Worm (Caenorhabditis elegans): ENCODE data around the gene srd-69.

Gene srd-69

DNA sequence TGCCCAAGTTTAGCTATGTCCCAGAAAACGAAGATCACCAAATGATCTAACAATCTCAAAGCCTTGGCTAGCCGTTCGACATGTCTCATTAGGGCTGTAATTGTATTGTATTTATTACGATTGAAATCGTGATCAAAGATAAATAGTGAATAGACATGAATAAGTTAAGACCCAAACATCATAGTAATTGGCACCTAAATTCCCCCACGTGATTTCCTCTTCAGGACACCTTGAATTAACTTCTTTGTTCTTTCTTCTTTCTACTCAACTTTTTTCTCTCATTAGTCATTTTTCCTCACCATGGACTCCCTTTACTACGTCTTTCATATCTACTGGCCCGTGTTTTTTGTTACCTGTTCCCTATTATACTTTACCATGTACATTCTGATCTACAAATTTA lies at the start of gene srd-69:
Gene srd-69 (plus strand): TSS at position 301 of the 400 bp plus-strand sequence.
- TF ChIP-seq hif-1 (tag; optimal IDR thresholded peaks at IDR 0.05) (no peak), ceh-28 (tag; optimal IDR thresholded peaks at IDR 0.05) (no peak), vab-7 (GFP tag; IDR thresholded peaks at IDR 0.05) (no peak), pha-4 (GFP tag; IDR thresholded peaks at IDR 0.05) (no peak), pha-4 (tag; optimal IDR thresholded peaks at IDR 0.05) (no peak), nhr-10 (tag; optimal IDR thresholded peaks at IDR 0.05) (no peak)

DNA sequence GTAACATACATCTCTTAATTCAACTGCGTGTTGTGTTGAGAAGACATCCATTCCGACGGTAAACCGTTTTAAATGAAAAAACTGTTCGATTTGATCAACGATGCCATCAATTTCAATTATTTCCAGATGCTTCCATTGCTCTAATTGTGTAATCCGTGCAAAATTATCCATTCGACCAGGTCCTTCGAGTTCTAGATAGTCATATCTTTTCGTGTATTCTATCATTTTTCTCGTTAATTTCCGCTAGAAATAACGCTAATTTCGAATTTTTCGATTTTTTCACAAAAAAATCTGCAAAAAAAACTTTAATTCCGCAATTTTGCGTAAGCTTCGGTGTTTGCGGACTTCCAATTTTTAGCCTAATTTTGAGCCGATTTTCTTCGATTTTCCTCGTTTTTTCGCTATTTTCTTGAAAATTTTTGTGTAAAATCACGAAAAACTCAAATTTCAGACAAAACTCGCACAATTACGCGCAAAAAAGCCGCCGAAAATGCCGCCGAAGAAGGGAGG lies 48.7 kb upstream of the srd-69 start, which contains the start of the genes fbxa-66 and iffb-1:
Gene fbxa-66 (minus strand): TSS at position 51 of the 510 bp plus-strand sequence.
Gene iffb-1 (plus strand): TSS at position 452 of the 510 bp plus-strand sequence.
- TF ChIP-seq ctbp-1 (GFP tag; IDR thresholded peaks at IDR 0.05), result no peak
- no peak for TF ChIP-seq madf-9 (GFP tag; conservative IDR thresholded peaks at IDR 0.05)
- TF ChIP-seq hlh-30 (tag; optimal IDR thresholded peaks at IDR 0.05; ENCODE audit: insufficient read depth), result no peak
- no peak for TF ChIP-seq pqm-1 (tag; optimal IDR thresholded peaks at IDR 0.05)
- TF ChIP-seq vab-7 (GFP tag; IDR thresholded peaks at IDR 0.05), result no peak
- TF ChIP-seq tag-97 (GFP tag; IDR thresholded peaks at IDR 0.05), result no peak
- no peak for TF ChIP-seq jun-1 (tag; optimal IDR thresholded peaks at IDR 0.05)
- TF ChIP-seq dpl-1 (GFP tag; optimal IDR thresholded peaks at IDR 0.05), result peak; percentile 60
- no peak for TF ChIP-seq set-16 (GFP tag; IDR thresholded peaks at IDR 0.05)
- TF ChIP-seq lin-38 (GFP tag; IDR thresholded peaks at IDR 0.05), result peak; percentile 47
- no peak for TF ChIP-seq lin-39 (tag; optimal IDR thresholded peaks at IDR 0.05)
- TF ChIP-seq T20F7.1 (GFP tag; optimal IDR thresholded peaks at IDR 0.05), result no peak
- no peak for TF ChIP-seq cey-2 (tag; optimal IDR thresholded peaks at IDR 0.05; ENCODE audit: borderline replicate concordance, insufficient read depth)
- no peak for TF ChIP-seq snpc-1.2 (GFP tag; IDR thresholded peaks at IDR 0.05)

DNA sequence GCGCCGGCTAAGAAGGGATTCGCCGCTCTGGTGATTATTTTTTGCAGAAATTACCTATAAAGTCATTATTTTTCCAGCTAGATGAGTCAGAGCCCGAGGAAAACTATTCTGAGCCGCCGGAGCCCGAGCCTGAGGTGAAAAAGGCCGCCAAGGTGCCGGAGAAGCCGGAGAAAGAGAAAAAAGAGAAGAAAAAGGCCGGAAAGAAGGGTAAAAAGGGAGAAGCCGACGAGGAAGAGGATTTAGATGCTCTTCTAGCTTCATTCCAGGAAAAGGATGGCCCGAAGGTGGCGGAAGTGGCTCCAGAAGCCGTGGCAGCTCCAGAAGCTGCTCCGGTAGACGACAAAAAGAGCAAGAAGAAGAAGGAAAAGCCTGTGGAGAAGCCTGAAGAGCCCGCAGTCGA lies 48.1 kb upstream of the srd-69 start:
- no peak for TF ChIP-seq spr-3 (GFP tag; optimal IDR thresholded peaks at IDR 0.05)
- TF ChIP-seq set-16 (GFP tag; IDR thresholded peaks at IDR 0.05), result peak; percentile 86
- TF ChIP-seq sdz-12 (GFP tag; optimal IDR thresholded peaks at IDR 0.05), result no peak
- no peak for TF ChIP-seq nhr-41 (GFP tag; IDR thresholded peaks at IDR 0.05)
- peak; percentile 83 for TF ChIP-seq aha-1 (tag)
- TF ChIP-seq unc-62 (GFP tag; optimal IDR thresholded peaks at IDR 0.05 in 1 of 2), result peak in 1 of 2 experiments; percentile 41
- no peak for TF ChIP-seq unc-62 (tag; optimal IDR thresholded peaks at IDR 0.05)
- no peak for TF ChIP-seq zip-11 (GFP tag; IDR thresholded peaks at IDR 0.05)
- TF ChIP-seq php-3 (GFP tag; IDR thresholded peaks at IDR 0.05), result no peak
- no peak for TF ChIP-seq pha-4 (GFP tag; IDR thresholded peaks at IDR 0.05)
- TF ChIP-seq pha-4 (tag; optimal IDR thresholded peaks at IDR 0.05), result no peak

DNA sequence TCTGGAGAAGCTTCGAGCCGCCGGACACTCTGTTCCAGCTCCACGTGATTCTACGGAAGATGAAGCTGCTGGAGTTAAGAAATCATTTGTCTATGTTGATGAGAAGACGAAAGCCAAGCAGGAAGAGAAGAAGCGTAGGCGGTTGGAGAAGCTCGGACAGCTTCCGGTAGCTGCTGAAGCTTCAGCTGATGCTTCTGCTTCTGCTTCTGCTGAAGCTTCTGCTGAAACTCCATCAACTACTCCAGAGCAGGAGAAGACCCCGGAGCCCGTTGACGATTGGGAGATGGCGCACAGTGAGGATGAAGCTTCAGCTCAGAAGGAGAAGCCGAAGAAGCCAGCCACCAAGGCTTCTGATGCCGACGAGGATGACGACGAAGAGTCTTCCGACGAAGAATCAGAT lies 46.3 kb upstream of the srd-69 start:
- TF ChIP-seq tag-97 (GFP tag; IDR thresholded peaks at IDR 0.05), result no peak
- TF ChIP-seq unc-62 (GFP tag; optimal IDR thresholded peaks at IDR 0.05 in 1 of 2), result peak in 1 of 2 experiments; percentile 9
- no peak for TF ChIP-seq unc-62 (tag; optimal IDR thresholded peaks at IDR 0.05)
- TF ChIP-seq set-16 (GFP tag; IDR thresholded peaks at IDR 0.05), result peak; percentile 84

DNA sequence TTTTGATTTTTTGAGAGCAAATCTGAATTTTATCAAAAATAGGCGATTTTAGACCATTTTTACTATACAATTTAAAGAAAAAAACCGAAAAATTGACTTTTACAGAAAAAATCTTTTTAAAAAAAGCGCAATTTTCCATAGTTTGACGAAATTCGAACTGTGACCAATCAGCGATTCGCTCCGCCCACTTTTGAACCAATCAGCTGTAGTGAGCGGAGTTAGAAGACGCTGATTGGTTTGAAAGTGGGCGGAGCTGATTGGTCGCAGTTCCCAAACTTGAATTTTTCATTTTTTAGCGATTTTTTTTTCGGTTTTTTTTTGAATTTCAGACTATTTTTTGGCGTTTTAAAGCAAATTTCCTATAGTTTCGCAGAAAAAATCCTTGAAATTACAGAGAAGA lies 38.0 kb upstream of the srd-69 start:
- TF ChIP-seq php-3 (GFP tag; IDR thresholded peaks at IDR 0.05), result no peak
- no peak for TF ChIP-seq daf-19 (GFP tag; conservative IDR thresholded peaks at IDR 0.05)
- TF ChIP-seq F26F4.8 (GFP tag; conservative IDR thresholded peaks at IDR 0.05), result no peak
- TF ChIP-seq tag-97 (GFP tag; IDR thresholded peaks at IDR 0.05), result no peak
- no peak for TF ChIP-seq zip-11 (GFP tag; IDR thresholded peaks at IDR 0.05)
- TF ChIP-seq dmd-9 (GFP tag; IDR thresholded peaks at IDR 0.05), result no peak
- TF ChIP-seq nhr-42 (GFP tag; IDR thresholded peaks at IDR 0.05), result no peak
- no peak for TF ChIP-seq lim-7 (GFP tag; IDR thresholded peaks at IDR 0.05)
- TF ChIP-seq set-16 (GFP tag; IDR thresholded peaks at IDR 0.05), result no peak
- no peak for TF ChIP-seq gei-8 (GFP tag; optimal IDR thresholded peaks at IDR 0.05)
- TF ChIP-seq Y75B8A.6 (GFP tag; IDR thresholded peaks at IDR 0.05), result no peak
